Worm (Caenorhabditis elegans): ENCODE results near the gene D1005.6.
A peak's percentile ranks its signal among the peaks of the same experiment; 100 is the strongest.

Gene D1005.6

ce11 chrX:1459756-1460155 lies 4.8 kb downstream of the D1005.6 start:
- no peak for TF ChIP-seq unc-3 (GFP tag; conservative IDR thresholded peaks at IDR 0.05)
- TF ChIP-seq unc-3 (tag; optimal IDR thresholded peaks at IDR 0.05) = no peak
- no peak for TF ChIP-seq fkh-10 (GFP tag; optimal IDR thresholded peaks at IDR 0.05)
- no peak for TF ChIP-seq ztf-16 (tag; optimal IDR thresholded peaks at IDR 0.05)
- no peak for TF ChIP-seq nhr-232 (tag; optimal IDR thresholded peaks at IDR 0.05)
- TF ChIP-seq zip-5 (tag; optimal IDR thresholded peaks at IDR 0.05) = no peak
- no peak for TF ChIP-seq pha-2 (tag; optimal IDR thresholded peaks at IDR 0.05)
- no peak for TF ChIP-seq hlh-30 (tag; optimal IDR thresholded peaks at IDR 0.05; ENCODE audit: insufficient read depth)
- TF ChIP-seq ceh-2 (tag; optimal IDR thresholded peaks at IDR 0.05) = no peak
- TF ChIP-seq tbx-7 (tag; optimal IDR thresholded peaks at IDR 0.05) = no peak

- TF ChIP-seq pha-4 (tag; optimal IDR thresholded peaks at IDR 0.05) = no peak
- TF ChIP-seq ceh-2 (tag; optimal IDR thresholded peaks at IDR 0.05) = no peak
- no peak for TF ChIP-seq eyg-1 (tag; optimal IDR thresholded peaks at IDR 0.05)
- TF ChIP-seq hlh-30 (tag; optimal IDR thresholded peaks at IDR 0.05; ENCODE audit: insufficient read depth) = no peak
- no peak for TF ChIP-seq mec-3 (tag; optimal IDR thresholded peaks at IDR 0.05; ENCODE audit: borderline replicate concordance)
- TF ChIP-seq ceh-45 (GFP tag; IDR thresholded peaks at IDR 0.05) = no peak
- TF ChIP-seq Y22D7AL.16 (tag; optimal IDR thresholded peaks at IDR 0.05) = no peak
- no peak for TF ChIP-seq nhr-232 (tag; optimal IDR thresholded peaks at IDR 0.05)
- TF ChIP-seq sdc-2 (tag; optimal IDR thresholded peaks at IDR 0.05) = no peak
- no peak for TF ChIP-seq ceh-18 (tag; optimal IDR thresholded peaks at IDR 0.05)
- no peak for TF ChIP-seq madf-2 (tag; optimal IDR thresholded peaks at IDR 0.05)
- TF ChIP-seq hlh-13 (GFP tag; optimal IDR thresholded peaks at IDR 0.05) = no peak
- no peak for TF ChIP-seq che-1 (tag; optimal IDR thresholded peaks at IDR 0.05)
- no peak for TF ChIP-seq ztf-16 (tag; optimal IDR thresholded peaks at IDR 0.05)
- no peak for TF ChIP-seq hlh-15 (tag; optimal IDR thresholded peaks at IDR 0.05)
- no peak for TF ChIP-seq unc-55 (GFP tag; optimal IDR thresholded peaks at IDR 0.05)
- no peak for TF ChIP-seq syd-9 (tag; optimal IDR thresholded peaks at IDR 0.05)
- TF ChIP-seq fax-1 (tag; optimal IDR thresholded peaks at IDR 0.05) = no peak
Measured at ce11 chrX:1458793-1459192, 5.8 kb downstream of the D1005.6 start, which contains the start of gene D1005.2. TSS of gene D1005.2 (plus strand) at chrX:1459022.

- TF ChIP-seq tbx-2 (tag; optimal IDR thresholded peaks at IDR 0.05) (peak; percentile 13), K02D7.2 (tag; optimal IDR thresholded peaks at IDR 0.05) (no peak), rnt-1 (tag; optimal IDR thresholded peaks at IDR 0.05) (peak; percentile 54), ceh-6 (GFP tag; optimal IDR thresholded peaks at IDR 0.05) (no peak), fax-1 (tag; optimal IDR thresholded peaks at IDR 0.05) (no peak), dve-1 (tag; optimal IDR thresholded peaks at IDR 0.05) (no peak), ceh-30 (tag; optimal IDR thresholded peaks at IDR 0.05) (no peak), syd-9 (tag; optimal IDR thresholded peaks at IDR 0.05) (no peak), sdc-2 (tag; optimal IDR thresholded peaks at IDR 0.05) (no peak), pha-4 (tag; optimal IDR thresholded peaks at IDR 0.05) (no peak), gmeb-2 (tag; optimal IDR thresholded peaks at IDR 0.05) (no peak), C38D4.7 (GFP tag; optimal IDR thresholded peaks at IDR 0.05) (no peak), nhr-11 (tag; optimal IDR thresholded peaks at IDR 0.05) (no peak), ttx-3 (tag; optimal IDR thresholded peaks at IDR 0.05) (no peak), unc-55 (GFP tag; optimal IDR thresholded peaks at IDR 0.05) (peak; percentile 59), ceh-18 (tag; optimal IDR thresholded peaks at IDR 0.05) (peak; percentile 42)
Measured at ce11 chrX:1456350-1457080, 8.1 kb downstream of the D1005.6 start.

ce11 chrX:1454385-1454784 lies 10.2 kb downstream of the D1005.6 start:
- TF ChIP-seq pat-9 (tag; optimal IDR thresholded peaks at IDR 0.05) = no peak
- peak; percentile 67 for TF ChIP-seq syd-9 (tag; optimal IDR thresholded peaks at IDR 0.05)
- peak; percentile 31 for TF ChIP-seq pax-1 (tag; optimal IDR thresholded peaks at IDR 0.05)
- TF ChIP-seq ceh-19 (GFP tag; optimal IDR thresholded peaks at IDR 0.05) = peak; percentile 65
- TF ChIP-seq ceh-14 (tag; optimal IDR thresholded peaks at IDR 0.05) = peak; percentile 40
- peak; percentile 62 for TF ChIP-seq C08G9.2 (tag; optimal IDR thresholded peaks at IDR 0.05)
- TF ChIP-seq hlh-6 (tag; optimal IDR thresholded peaks at IDR 0.05) = peak; percentile 18
- TF ChIP-seq dve-1 (tag; optimal IDR thresholded peaks at IDR 0.05) = peak; percentile 83
- TF ChIP-seq unc-55 (GFP tag; optimal IDR thresholded peaks at IDR 0.05) = peak; percentile 98
- peak; percentile 66 for TF ChIP-seq F13H6.1 (tag; optimal IDR thresholded peaks at IDR 0.05)
- TF ChIP-seq ceh-30 (tag; optimal IDR thresholded peaks at IDR 0.05) = peak; percentile 20
- TF ChIP-seq nfya-1 (tag; optimal IDR thresholded peaks at IDR 0.05) = peak; percentile 82
- TF ChIP-seq rnt-1 (tag; optimal IDR thresholded peaks at IDR 0.05) = peak; percentile 82
- TF ChIP-seq fkh-10 (GFP tag; optimal IDR thresholded peaks at IDR 0.05) = peak; percentile 2
- peak; percentile 82 for TF ChIP-seq ceh-18 (tag; optimal IDR thresholded peaks at IDR 0.05)
- TF ChIP-seq ref-2 (tag; optimal IDR thresholded peaks at IDR 0.05) = peak; percentile 79
- peak; percentile 88 for TF ChIP-seq hlh-30 (tag; optimal IDR thresholded peaks at IDR 0.05; ENCODE audit: insufficient read depth)
- peak; percentile 81 for TF ChIP-seq tbx-2 (tag; optimal IDR thresholded peaks at IDR 0.05)
- TF ChIP-seq ets-4 (tag; optimal IDR thresholded peaks at IDR 0.05) = peak; percentile 67
- peak; percentile 83 for TF ChIP-seq ceh-31 (tag; optimal IDR thresholded peaks at IDR 0.05)

Measured in whole organism, late embryonic.